Fruit fly (Drosophila melanogaster) whole organism, prepupa: ENCODE data around the gene Or22c.
A peak's percentile ranks its signal among the peaks of the same experiment; 100 is the strongest.

Experiments
- Blimp-1 ChIP-seq: fragments of 200-800 bp; sonication (Bioruptor generic); optimal IDR thresholded peaks from 3 replicates; lab custom pipeline; 2017; ENCODE audit warnings: missing biosample characterization, missing genetic modification characterization, mild to moderate bottlenecking, moderate library complexity, missing genetic modification reagents
- CG10631 ChIP-seq: fragments of 200-800 bp; sonication (Bioruptor generic); optimal IDR thresholded peaks from 2 replicates; lab custom pipeline; 2016; ENCODE audit warnings: missing biosample characterization, missing genetic modification characterization
- CG11294 ChIP-seq: fragments of 200-800 bp; sonication (Bioruptor generic); IDR thresholded peaks from 2 replicates; pipeline ENCODE4 v1.3.6; 2022; ENCODE audit warnings: missing biosample characterization, missing genetic modification characterization
- CG11762 ChIP-seq: fragments of 200-800 bp; sonication (Bioruptor generic); optimal IDR thresholded peaks from 3 replicates; lab custom pipeline; 2016; ENCODE audit warnings: missing biosample characterization, missing genetic modification characterization; ENCODE audit not compliant: insufficient read depth
- CG11902 ChIP-seq: fragments of 200-800 bp; sonication (Bioruptor generic); optimal IDR thresholded peaks from 3 replicates; lab custom pipeline; 2016; ENCODE audit warnings: missing biosample characterization, missing genetic modification characterization
- CG1621 ChIP-seq: fragments of 200-800 bp; sonication (Bioruptor generic); optimal IDR thresholded peaks from 3 replicates; lab custom pipeline; 2018; ENCODE audit warnings: missing biosample characterization, mild to moderate bottlenecking, missing genetic modification characterization
- CG16779 ChIP-seq: fragments of 200-800 bp; sonication (Bioruptor generic); optimal IDR thresholded peaks from 3 replicates; lab custom pipeline; 2017; ENCODE audit warnings: missing biosample characterization, mild to moderate bottlenecking, missing genetic modification characterization
- CG3032 ChIP-seq: fragments of 200-800 bp; optimal IDR thresholded peaks from 2 replicates; lab custom pipeline; 2019; ENCODE audit warnings: missing biosample characterization, mild to moderate bottlenecking, missing genetic modification characterization, moderate library complexity
- CG31627 ChIP-seq: fragments of 200-800 bp; sonication (Bioruptor generic); optimal IDR thresholded peaks from 3 replicates; lab custom pipeline; 2016; ENCODE audit warnings: missing biosample characterization, missing genetic modification characterization
- CG32006 ChIP-seq: fragments of 200-800 bp; sonication (Bioruptor generic); optimal IDR thresholded peaks from 3 replicates; lab custom pipeline; 2017; ENCODE audit warnings: missing biosample characterization, mild to moderate bottlenecking, missing genetic modification characterization
- CG3919 ChIP-seq: fragments of 200-800 bp; sonication (Bioruptor generic); optimal IDR thresholded peaks from 3 replicates; lab custom pipeline; 2016; ENCODE audit warnings: missing biosample characterization, missing genetic modification characterization
- CG4318 ChIP-seq: fragments of 200-800 bp; sonication (Bioruptor generic); optimal IDR thresholded peaks from 3 replicates; lab custom pipeline; 2017; ENCODE audit warnings: missing biosample characterization, mild to moderate bottlenecking, missing genetic modification characterization
- CG6163 ChIP-seq: fragments of 200-800 bp; sonication (Bioruptor generic); IDR thresholded peaks from 3 replicates; pipeline ENCODE4 v1.3.6; 2022; ENCODE audit warnings: missing biosample characterization, missing genetic modification characterization
- CG6276 ChIP-seq: fragments of 200-800 bp; sonication (Bioruptor generic); optimal IDR thresholded peaks from 2 replicates; lab custom pipeline; 2017; ENCODE audit warnings: missing biosample characterization, mild to moderate bottlenecking, missing genetic modification characterization
- CG6792 ChIP-seq: fragments of 200-800 bp; sonication (Bioruptor generic); optimal IDR thresholded peaks from 3 replicates; lab custom pipeline; 2016; ENCODE audit warnings: missing biosample characterization, missing genetic modification characterization
- CG6854 ChIP-seq: fragments of 200-800 bp; sonication (Bioruptor generic); optimal IDR thresholded peaks from 2 replicates; lab custom pipeline; 2017; ENCODE audit warnings: missing biosample characterization, mild to moderate bottlenecking, missing genetic modification characterization
- CG7368 ChIP-seq: fragments of 200-800 bp; sonication (Bioruptor generic); optimal IDR thresholded peaks from 3 replicates; lab custom pipeline; 2016; ENCODE audit warnings: missing biosample characterization, missing genetic modification characterization
- CG8119 ChIP-seq: fragments of 200-800 bp; sonication (Bioruptor generic); IDR thresholded peaks from 3 replicates; pipeline ENCODE4 v1.3.6; 2022; ENCODE audit warnings: missing biosample characterization, missing genetic modification characterization
- CG8319 ChIP-seq: fragments of 200-800 bp; sonication (Bioruptor generic); optimal IDR thresholded peaks from 3 replicates; lab custom pipeline; 2016; ENCODE audit warnings: missing biosample characterization, missing genetic modification characterization
- CG8632 ChIP-seq: fragments of 200-800 bp; sonication (Bioruptor generic); optimal IDR thresholded peaks from 3 replicates; lab custom pipeline; 2016; ENCODE audit warnings: missing biosample characterization, missing genetic modification characterization
- CG9139 ChIP-seq: fragments of 200-800 bp; sonication (Bioruptor generic); optimal IDR thresholded peaks from 3 replicates; lab custom pipeline; 2017; ENCODE audit warnings: missing biosample characterization, mild to moderate bottlenecking, missing genetic modification characterization
- Eip75B ChIP-seq: fragments of 200-800 bp; sonication (Bioruptor generic); optimal IDR thresholded peaks from 3 replicates; lab custom pipeline; 2016; ENCODE audit warnings: missing biosample characterization, missing genetic modification characterization
- Eip78C ChIP-seq: fragments of 200-800 bp; sonication (Bioruptor generic); peaks from one replicate; lab custom pipeline; 2016; ENCODE audit warnings: missing biosample characterization, missing genetic modification characterization
- Eip93F ChIP-seq: fragments of 200-800 bp; sonication (Bioruptor generic); optimal IDR thresholded peaks from 2 replicates; lab custom pipeline; 2016; ENCODE audit warnings: missing biosample characterization, mild to moderate bottlenecking, missing genetic modification characterization
- Ets21C ChIP-seq: fragments of 200-800 bp; sonication (Bioruptor generic); optimal IDR thresholded peaks from 3 replicates; lab custom pipeline; 2016; ENCODE audit warnings: missing biosample characterization, missing genetic modification characterization
- Gug ChIP-seq: fragments of 200-800 bp; sonication (Bioruptor generic); IDR thresholded peaks from 2 replicates; pipeline ENCODE4 v1.3.6; 2022; ENCODE audit warnings: missing biosample characterization, missing genetic modification characterization
- Hr38 ChIP-seq: sonication (Bioruptor generic); optimal IDR thresholded peaks from 2 replicates; lab custom pipeline; 2016; ENCODE audit warnings: missing biosample characterization, missing genetic modification characterization
- Hr39 ChIP-seq: fragments of 200-800 bp; sonication (Bioruptor generic); optimal IDR thresholded peaks from 2 replicates; lab custom pipeline; 2016; ENCODE audit warnings: missing biosample characterization, missing genetic modification characterization
- Hr4 ChIP-seq: fragments of 200-800 bp; sonication (Bioruptor generic); optimal IDR thresholded peaks from 3 replicates; lab custom pipeline; 2016; ENCODE audit warnings: missing biosample characterization, missing genetic modification characterization
- Lpt ChIP-seq: fragments of 200-800 bp; sonication (Bioruptor generic); optimal IDR thresholded peaks from 3 replicates; lab custom pipeline; 2016; ENCODE audit warnings: missing biosample characterization, missing genetic modification characterization
- Met ChIP-seq: fragments of 200-800 bp; sonication (Bioruptor generic); optimal IDR thresholded peaks from 3 replicates; lab custom pipeline; 2016; ENCODE audit warnings: missing biosample characterization, missing genetic modification characterization
- OdsH ChIP-seq: fragments of 200-800 bp; sonication (Bioruptor generic); optimal IDR thresholded peaks from 3 replicates; lab custom pipeline; 2016; ENCODE audit warnings: missing biosample characterization, missing genetic modification characterization
- Sox102F ChIP-seq: fragments of 200-800 bp; sonication (Bioruptor generic); optimal IDR thresholded peaks from 2 replicates; lab custom pipeline; 2016; ENCODE audit warnings: missing biosample characterization, mild to moderate bottlenecking, missing genetic modification characterization
- Sox14 ChIP-seq: fragments of 200-800 bp; sonication (Bioruptor generic); optimal IDR thresholded peaks from 3 replicates; lab custom pipeline; 2016; ENCODE audit warnings: missing biosample characterization, missing genetic modification characterization
- Sox15 ChIP-seq: fragments of 200-800 bp; sonication (Bioruptor generic); optimal IDR thresholded peaks from 3 replicates; lab custom pipeline; 2016; ENCODE audit warnings: missing biosample characterization, missing genetic modification characterization
- achi ChIP-seq: fragments of 200-800 bp; sonication (Bioruptor generic); optimal IDR thresholded peaks from 3 replicates; lab custom pipeline; 2016; ENCODE audit warnings: missing biosample characterization, missing genetic modification characterization
- acj6 ChIP-seq: fragments of 200-800 bp; sonication (Bioruptor generic); optimal IDR thresholded peaks from 3 replicates; lab custom pipeline; 2016; ENCODE audit warnings: missing biosample characterization, missing genetic modification characterization
- cyc ChIP-seq: fragments of 200-800 bp; sonication (Bioruptor generic); optimal IDR thresholded peaks from 3 replicates; lab custom pipeline; 2016; ENCODE audit warnings: missing biosample characterization, missing genetic modification characterization
- dac ChIP-seq: fragments of 200-800 bp; sonication (Bioruptor generic); optimal IDR thresholded peaks from 2 replicates; lab custom pipeline; 2017; ENCODE audit warnings: missing biosample characterization, mild to moderate bottlenecking, missing genetic modification characterization
- eg ChIP-seq: fragments of 200-800 bp; sonication (Bioruptor generic); IDR thresholded peaks from 3 replicates; pipeline ENCODE4 v1.3.6; 2022; ENCODE audit warnings: missing biosample characterization, missing genetic modification characterization
- esn ChIP-seq: fragments of 200-800 bp; sonication (Bioruptor generic); optimal IDR thresholded peaks from 2 replicates; lab custom pipeline; 2016; ENCODE audit warnings: missing biosample characterization, mild to moderate bottlenecking, missing genetic modification characterization, moderate library complexity
- fd59A ChIP-seq: fragments of 200-800 bp; sonication (Bioruptor generic); optimal IDR thresholded peaks from 2 replicates; lab custom pipeline; 2017; ENCODE audit warnings: missing biosample characterization, mild to moderate bottlenecking, missing genetic modification characterization, missing genetic modification reagents
- fd85E ChIP-seq: fragments of 200-800 bp; sonication (Bioruptor generic); optimal IDR thresholded peaks from 3 replicates; lab custom pipeline; 2016; ENCODE audit warnings: missing biosample characterization, missing genetic modification characterization
- fkh ChIP-seq: fragments of 200-800 bp; sonication (Bioruptor generic); optimal IDR thresholded peaks from 3 replicates; lab custom pipeline; 2017; ENCODE audit warnings: missing biosample characterization, mild to moderate bottlenecking, missing genetic modification characterization, moderate library complexity
- lz ChIP-seq: fragments of 200-800 bp; sonication (Bioruptor generic); optimal IDR thresholded peaks from 3 replicates; lab custom pipeline; 2016; ENCODE audit warnings: missing biosample characterization, missing genetic modification characterization
- pdm3 ChIP-seq: fragments of 200-800 bp; sonication (Bioruptor generic); optimal IDR thresholded peaks from 3 replicates; lab custom pipeline; 2016; ENCODE audit warnings: missing biosample characterization, missing genetic modification characterization
- salr ChIP-seq, 2 experiments: fragments of 200-800 bp; sonication (Bioruptor generic); optimal IDR thresholded peaks; 3 replicates each; lab custom pipeline; 2016 to 2018; ENCODE audit warnings: missing biosample characterization in 2 of 2, missing genetic modification characterization in 2 of 2, mild to moderate bottlenecking in 1 of 2
- spab ChIP-seq: fragments of 200-800 bp; sonication (Bioruptor generic); optimal IDR thresholded peaks from 2 replicates; lab custom pipeline; 2017; ENCODE audit warnings: missing biosample characterization, mild to moderate bottlenecking, missing genetic modification characterization, missing genetic modification reagents
- ss ChIP-seq, 2 experiments: fragments of 200-800 bp; sonication (Bioruptor generic); optimal IDR thresholded peaks; 2 replicates in 1 of 2; 3 replicates in 1 of 2; lab custom pipeline; 2017 to 2018; ENCODE audit warnings: mild to moderate bottlenecking in 2 of 2, missing biosample characterization in 2 of 2, missing genetic modification characterization in 2 of 2, moderate library complexity in 1 of 2
- svp ChIP-seq: fragments of 200-800 bp; sonication (Bioruptor generic); peaks from one replicate; lab custom pipeline; 2016; ENCODE audit warnings: missing biosample characterization, missing genetic modification characterization
- topi ChIP-seq: fragments of 200-800 bp; sonication (Bioruptor generic); optimal IDR thresholded peaks from 3 replicates; lab custom pipeline; 2016; ENCODE audit warnings: missing biosample characterization, missing genetic modification characterization
- vri ChIP-seq: fragments of 200-800 bp; sonication (Bioruptor generic); optimal IDR thresholded peaks from 3 replicates; lab custom pipeline; 2016; ENCODE audit warnings: missing biosample characterization, mild to moderate bottlenecking, missing genetic modification characterization

Or22c gene

DNA sequence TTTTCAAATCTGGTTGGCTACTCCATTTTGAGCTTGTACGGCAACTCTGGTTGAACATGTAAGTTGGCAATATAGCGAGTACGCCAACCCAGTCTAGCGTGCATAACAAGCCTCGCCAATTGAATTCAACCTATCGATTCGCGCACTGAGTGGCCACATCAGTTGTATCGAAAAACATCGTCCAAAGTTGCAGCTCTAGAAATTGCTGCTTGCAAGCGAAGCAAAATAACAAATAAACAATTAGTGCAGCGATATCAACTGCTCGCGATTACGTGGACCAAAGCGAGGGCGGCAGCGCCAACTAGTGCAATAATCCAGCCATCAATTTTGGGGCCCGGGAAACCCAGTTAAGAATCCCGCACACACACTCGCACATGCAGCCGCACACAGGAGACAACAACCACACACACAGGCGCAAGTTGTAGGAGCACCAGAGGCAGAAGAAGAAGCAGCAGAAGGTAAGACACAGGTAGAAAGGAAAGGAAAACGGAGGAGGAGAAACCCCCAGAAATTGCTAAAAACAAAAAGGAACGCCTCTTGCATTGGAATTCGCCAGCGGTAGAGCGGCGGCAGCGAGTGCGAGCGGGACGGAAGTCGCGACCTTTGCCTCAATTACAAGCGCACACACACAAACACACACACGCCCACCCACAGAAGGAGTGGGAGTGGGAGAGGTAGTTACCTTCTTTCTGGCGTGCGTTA lies 16.7 kb upstream of the Or22c start:
- TF ChIP-seq cyc (no peak), vri (GFP tag; lab: Kevin White, UChicago) (no peak), ss (GFP tag; optimal IDR thresholded peaks at IDR 0.05; lab: Kevin White, UChicago) (peak; percentile 54 to 65), dac (GFP tag; lab: Kevin White, UChicago) (no peak), OdsH (no peak), Blimp-1 (no peak), Met (GFP tag; lab: Kevin White, UChicago) (no peak), CG11762 (GFP tag; lab: Kevin White, UChicago) (no peak), CG11902 (GFP tag; lab: Kevin White, UChicago) (no peak), topi (GFP tag; lab: Kevin White, UChicago) (no peak), CG3919 (GFP tag; lab: Kevin White, UChicago) (no peak), CG6854 (GFP tag; lab: Kevin White, UChicago) (peak; percentile 49), CG8119 (GFP tag; lab: Robert Waterston, UW) (no peak), esn (peak; percentile 3), CG8319 (GFP tag; lab: Kevin White, UChicago) (no peak), Hr39 (GFP tag; lab: Kevin White, UChicago) (peak; percentile 21), CG10631 (GFP tag; lab: Kevin White, UChicago) (no peak), pdm3 (no peak), Eip78C (GFP tag; lab: Kevin White, UChicago) (peak; percentile 84), fkh (GFP tag; lab: Kevin White, UChicago) (no peak), CG32006 (GFP tag; lab: Kevin White, UChicago) (no peak), achi (GFP tag; lab: Kevin White, UChicago) (no peak), CG3032 (tag; lab: Kevin White, UChicago) (no peak), fd59A (GFP tag; lab: Kevin White, UChicago) (no peak), Sox15 (GFP tag; lab: Kevin White, UChicago) (no peak), CG8632 (GFP tag; lab: Kevin White, UChicago) (no peak), CG6792 (GFP tag; lab: Kevin White, UChicago) (no peak), CG4318 (GFP tag; lab: Kevin White, UChicago) (no peak), Hr38 (GFP tag; lab: Kevin White, UChicago) (no peak), fd85E (GFP tag; lab: Kevin White, UChicago) (no peak), Ets21C (GFP tag; lab: Kevin White, UChicago) (no peak), Hr4 (no peak), CG6163 (GFP tag; lab: Robert Waterston, UW) (no peak), Eip93F (GFP tag; lab: Kevin White, UChicago) (no peak), lz (GFP tag; lab: Kevin White, UChicago) (no peak), spab (no peak), Gug (GFP tag; lab: Robert Waterston, UW) (no peak), CG31627 (GFP tag; lab: Kevin White, UChicago) (no peak), CG11294 (GFP tag; lab: Robert Waterston, UW) (no peak), eg (GFP tag; lab: Robert Waterston, UW) (no peak), CG9139 (GFP tag; lab: Kevin White, UChicago) (peak; percentile 37), Sox14 (GFP tag; lab: Kevin White, UChicago) (no peak), svp (peak; percentile 99), CG1621 (tag; lab: Kevin White, UChicago) (no peak), Eip75B (GFP tag; lab: Kevin White, UChicago) (peak; percentile 15), CG16779 (tag; lab: Kevin White, UChicago) (no peak), CG7368 (GFP tag; lab: Kevin White, UChicago) (no peak), Sox102F (GFP tag; lab: Kevin White, UChicago) (no peak), acj6 (no peak), CG6276 (GFP tag; lab: Kevin White, UChicago) (no peak), Lpt (no peak), salr (GFP tag; optimal IDR thresholded peaks at IDR 0.05; lab: Kevin White, UChicago) (no peak)
